Worm (Caenorhabditis elegans) whole organism, midembryonic: ENCODE results near the gene elpc-3.
"Not testable (repeated sequence)": the region's sequence is repeated elsewhere in the genome, so short reads cannot be mapped to it uniquely, and the experiment has no call there.

Experiments used
- cog-1 ChIP-seq: sonication (generic microtip); optimal IDR thresholded peaks from 2 replicates; lab custom pipeline; 2016; ENCODE audit warnings: missing genetic modification characterization, missing compliant biosample characterization
- flt-1 ChIP-seq: fragments of 200-800 bp; sonication (Bioruptor generic); IDR thresholded peaks from 2 replicates; pipeline ENCODE4 v1.3.6; 2022; ENCODE audit warnings: missing genetic modification characterization, missing compliant biosample characterization
- ztf-29 ChIP-seq: fragments of 200-800 bp; sonication (Bioruptor generic); IDR thresholded peaks from 2 replicates; pipeline ENCODE4 v1.3.6; 2022; ENCODE audit warnings: missing genetic modification reagents, missing genetic modification characterization, missing compliant biosample characterization

ce11 chrV:12131157-12131556, 50.1 kb downstream of the elpc-3 start, which contains the start of gene enpp-1:
- TF ChIP-seq ztf-29; cog-1 (tag; lab: Kevin White, UChicago); flt-1 (GFP tag; lab: Robert Waterston, UW): not testable (repeated sequence)
